Worm (Caenorhabditis elegans) whole organism, L2 larva: Measurements from ENCODE around the gene cor-1.

ENCODE experiments used
- elt-1 ChIP-seq: fragments of 150-350 bp; optimal IDR thresholded peaks from 2 replicates; lab custom pipeline; 2014; ENCODE audit warnings: missing biosample characterization, missing genetic modification characterization
- fos-1 ChIP-seq: fragments of 150-350 bp; optimal IDR thresholded peaks from 2 replicates; lab custom pipeline; 2014; ENCODE audit warnings: missing biosample characterization, missing genetic modification characterization
- nhr-11 ChIP-seq: fragments of 150-350 bp; optimal IDR thresholded peaks from 2 replicates; lab custom pipeline; 2014; ENCODE audit warnings: missing biosample characterization, missing genetic modification characterization
- snpc-4 ChIP-seq: fragments of 150-350 bp; optimal IDR thresholded peaks from 2 replicates; lab custom pipeline; 2014; ENCODE audit warnings: missing biosample characterization, missing genetic modification characterization

DNA sequence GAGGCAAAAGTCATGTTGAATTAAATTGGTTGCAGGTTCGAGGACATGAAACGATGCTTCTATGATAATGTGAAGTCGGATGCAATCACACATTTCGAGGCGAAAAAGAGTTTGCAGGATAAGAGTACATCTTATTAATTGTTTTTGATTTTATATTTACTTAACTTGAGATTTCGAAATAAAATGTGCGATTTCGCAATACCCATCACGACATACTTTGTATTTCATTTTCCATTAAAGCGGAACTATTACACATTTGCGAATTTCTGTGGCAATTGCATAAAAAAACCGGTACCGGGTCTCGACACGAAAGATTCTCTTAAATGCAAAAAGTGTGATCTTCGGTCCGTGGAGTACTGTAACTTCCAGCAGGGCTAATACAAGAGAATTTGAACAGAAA lies 46.5 kb upstream of the cor-1 start:
- no peak for TF ChIP-seq elt-1 (tag; lab: Kevin White, UChicago)
- no peak for TF ChIP-seq fos-1 (tag; lab: Kevin White, UChicago)
- TF ChIP-seq nhr-11 (tag; lab: Kevin White, UChicago), result no peak
- TF ChIP-seq snpc-4 (tag; lab: Kevin White, UChicago), result no peak
